Fruit fly (Drosophila melanogaster) whole organism, adult: Measurements from ENCODE around the gene Bx42.
"Not testable (repeated sequence)": the region's sequence is repeated elsewhere in the genome, so short reads cannot be mapped to it uniquely, and the experiment has no call there.

Source experiments
- CG11617 ChIP-seq: fragments of 200-800 bp; sonication (Bioruptor generic); optimal IDR thresholded peaks from 2 replicates; lab custom pipeline; 2017; ENCODE audit warnings: mild to moderate bottlenecking, missing biosample characterization, missing genetic modification reagents, missing genetic modification characterization
- CG12768 ChIP-seq: fragments of 200-800 bp; sonication (Bioruptor generic); optimal IDR thresholded peaks from 2 replicates; lab custom pipeline; 2017; ENCODE audit warnings: missing biosample characterization, missing genetic modification characterization, mild to moderate bottlenecking, moderate library complexity, missing genetic modification reagents
- CG14711 ChIP-seq: fragments of 200-800 bp; sonication (Bioruptor generic); optimal IDR thresholded peaks from 2 replicates; lab custom pipeline; 2018; ENCODE audit warnings: missing biosample characterization, mild to moderate bottlenecking, missing genetic modification characterization, moderate library complexity
- CG1620 ChIP-seq: fragments of 200-800 bp; sonication (Bioruptor generic); optimal IDR thresholded peaks from 2 replicates; lab custom pipeline; 2016; ENCODE audit warnings: missing biosample characterization, missing genetic modification characterization
- CG33017 ChIP-seq: fragments of 200-800 bp; sonication (Bioruptor generic); optimal IDR thresholded peaks from 2 replicates; lab custom pipeline; 2018; ENCODE audit warnings: missing biosample characterization, mild to moderate bottlenecking, missing genetic modification characterization, moderate library complexity
- CG5204 ChIP-seq: fragments of 200-800 bp; sonication (Bioruptor generic); optimal IDR thresholded peaks from 2 replicates; lab custom pipeline; 2016; ENCODE audit warnings: missing biosample characterization, missing genetic modification characterization
- CG7045 ChIP-seq: fragments of 200-800 bp; sonication (Bioruptor generic); optimal IDR thresholded peaks from 2 replicates; lab custom pipeline; 2017; ENCODE audit warnings: missing biosample characterization, mild to moderate bottlenecking, missing genetic modification characterization
- CG7101 ChIP-seq: fragments of 200-800 bp; sonication (Bioruptor generic); optimal IDR thresholded peaks from 2 replicates; lab custom pipeline; 2018; ENCODE audit warnings: missing biosample characterization, mild to moderate bottlenecking, missing genetic modification characterization, moderate library complexity
- Clk ChIP-seq: fragments of 200-800 bp; sonication (Bioruptor generic); optimal IDR thresholded peaks from 2 replicates; lab custom pipeline; 2017; ENCODE audit warnings: missing biosample characterization, missing genetic modification characterization
- Crg-1 ChIP-seq: fragments of 200-800 bp; sonication (Bioruptor generic); optimal IDR thresholded peaks from 2 replicates; lab custom pipeline; 2016; ENCODE audit warnings: missing biosample characterization, missing genetic modification characterization
- Hr96 ChIP-seq: fragments of 200-800 bp; sonication (Bioruptor generic); optimal IDR thresholded peaks from 2 replicates; lab custom pipeline; 2016; ENCODE audit warnings: missing biosample characterization, missing genetic modification characterization
- Mnt ChIP-seq: fragments of 200-800 bp; sonication (Bioruptor generic); optimal IDR thresholded peaks from 2 replicates; lab custom pipeline; 2016; ENCODE audit warnings: missing biosample characterization, mild to moderate bottlenecking, missing genetic modification characterization
- bab1 ChIP-seq: fragments of 200-800 bp; sonication (Bioruptor generic); optimal IDR thresholded peaks from 3 replicates; lab custom pipeline; 2019; ENCODE audit warnings: missing biosample characterization, mild to moderate bottlenecking, missing genetic modification characterization, moderate library complexity
- cic ChIP-seq: fragments of 200-800 bp; sonication (Bioruptor generic); optimal IDR thresholded peaks from 2 replicates; lab custom pipeline; 2017; ENCODE audit warnings: missing biosample characterization, mild to moderate bottlenecking, missing genetic modification characterization, moderate library complexity
- cnc ChIP-seq, 2 experiments: fragments of >200 bp; optimal IDR thresholded peaks; 2 replicates each; lab custom pipeline; 2017
- kay ChIP-seq: fragments of 200-800 bp; sonication (Bioruptor generic); peaks from one replicate; lab custom pipeline; 2016; ENCODE audit warnings: missing biosample characterization, missing genetic modification characterization, borderline replicate concordance
- ovo ChIP-seq: fragments of 200-800 bp; sonication (Bioruptor generic); optimal IDR thresholded peaks from 2 replicates; lab custom pipeline; 2016; ENCODE audit warnings: missing biosample characterization, missing genetic modification characterization
- pad ChIP-seq: fragments of 200-800 bp; sonication (Bioruptor generic); optimal IDR thresholded peaks from 3 replicates; lab custom pipeline; 2017; ENCODE audit warnings: missing biosample characterization, missing genetic modification characterization, mild to moderate bottlenecking, moderate library complexity, missing genetic modification reagents
- tj ChIP-seq: fragments of 200-800 bp; sonication (Bioruptor generic); optimal IDR thresholded peaks from 3 replicates; lab custom pipeline; 2017; ENCODE audit warnings: missing biosample characterization, mild to moderate bottlenecking, missing genetic modification characterization, moderate library complexity
- toe ChIP-seq: fragments of 200-800 bp; sonication (Bioruptor generic); optimal IDR thresholded peaks from 2 replicates; lab custom pipeline; 2016; ENCODE audit warnings: missing biosample characterization, missing genetic modification characterization

Bx42 gene

DNA sequence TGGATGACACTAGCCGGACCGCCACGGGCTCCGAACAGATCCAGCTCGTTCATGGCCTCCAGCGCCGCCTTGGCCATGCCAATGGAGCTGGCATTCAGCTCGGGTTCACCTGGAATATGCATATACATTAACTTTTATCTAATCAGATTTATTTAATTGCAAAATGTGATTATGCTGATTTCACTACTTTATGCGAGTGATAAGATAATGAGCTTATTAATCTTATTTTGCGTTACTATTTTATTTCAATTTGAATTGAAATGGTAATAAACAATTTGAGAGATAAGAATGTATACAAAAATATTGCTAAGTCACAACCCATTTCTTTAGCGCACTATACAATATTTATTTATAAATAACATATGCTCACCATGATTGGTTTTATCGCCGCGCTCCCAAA is 4.3 kb downstream of the Bx42 start:
- no peak for TF ChIP-seq CG7045
- TF ChIP-seq toe (GFP tag; lab: Kevin White, UChicago): no peak
- TF ChIP-seq bab1 (GFP tag; lab: Kevin White, UChicago): no peak
- TF ChIP-seq Hr96 (GFP tag; lab: Kevin White, UChicago): no peak
- TF ChIP-seq cnc (optimal IDR thresholded peaks at IDR 0.05; lab: Kevin White, UChicago): no peak
- no peak for TF ChIP-seq CG12768
- no peak for TF ChIP-seq CG33017
- no peak for TF ChIP-seq tj (GFP tag; lab: Kevin White, UChicago)
- TF ChIP-seq CG11617 (GFP tag; lab: Kevin White, UChicago): no peak
- no peak for TF ChIP-seq kay (GFP tag; lab: Kevin White, UChicago)
- no peak for TF ChIP-seq CG14711 (tag; lab: Kevin White, UChicago)
- TF ChIP-seq Mnt (GFP tag; lab: Kevin White, UChicago): no peak

DNA sequence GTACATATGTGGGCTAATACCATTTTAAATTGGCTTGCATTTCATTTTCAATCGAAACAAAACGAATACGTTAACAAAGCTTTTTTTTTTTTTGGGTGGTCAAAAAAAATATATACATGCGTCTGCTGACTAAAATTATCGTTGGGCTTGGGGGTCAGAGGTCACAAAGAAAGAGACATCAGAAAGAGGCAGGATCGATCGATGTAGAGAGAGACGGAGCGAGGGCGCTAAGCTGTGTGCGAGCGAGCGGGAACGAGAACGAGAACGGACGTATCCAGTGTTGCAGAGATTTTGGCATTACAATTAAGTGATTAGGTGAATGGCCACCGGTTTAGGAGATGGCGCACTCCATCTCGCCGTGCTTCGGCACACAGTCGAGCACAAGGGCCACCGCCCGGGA is 12.5 kb downstream of the Bx42 start:
- TF ChIP-seq CG33017: no peak
- TF ChIP-seq pad (GFP tag; lab: Kevin White, UChicago): no peak
- TF ChIP-seq kay (GFP tag; lab: Kevin White, UChicago): no peak
- TF ChIP-seq Mnt (GFP tag; lab: Kevin White, UChicago): no peak
- TF ChIP-seq toe (GFP tag; lab: Kevin White, UChicago): no peak
- TF ChIP-seq cnc (optimal IDR thresholded peaks at IDR 0.05; lab: Kevin White, UChicago): no peak
- no peak for TF ChIP-seq Crg-1
- no peak for TF ChIP-seq CG14711 (tag; lab: Kevin White, UChicago)
- TF ChIP-seq Clk: no peak
- TF ChIP-seq CG12768: no peak
- TF ChIP-seq cic: no peak
- TF ChIP-seq Hr96 (GFP tag; lab: Kevin White, UChicago): no peak
- no peak for TF ChIP-seq ovo (GFP tag; lab: Kevin White, UChicago)
- no peak for TF ChIP-seq CG7101
- no peak for TF ChIP-seq CG1620 (GFP tag; lab: Kevin White, UChicago)
- TF ChIP-seq bab1 (GFP tag; lab: Kevin White, UChicago): no peak
- TF ChIP-seq tj (GFP tag; lab: Kevin White, UChicago): no peak
- TF ChIP-seq CG11617 (GFP tag; lab: Kevin White, UChicago): no peak

DNA sequence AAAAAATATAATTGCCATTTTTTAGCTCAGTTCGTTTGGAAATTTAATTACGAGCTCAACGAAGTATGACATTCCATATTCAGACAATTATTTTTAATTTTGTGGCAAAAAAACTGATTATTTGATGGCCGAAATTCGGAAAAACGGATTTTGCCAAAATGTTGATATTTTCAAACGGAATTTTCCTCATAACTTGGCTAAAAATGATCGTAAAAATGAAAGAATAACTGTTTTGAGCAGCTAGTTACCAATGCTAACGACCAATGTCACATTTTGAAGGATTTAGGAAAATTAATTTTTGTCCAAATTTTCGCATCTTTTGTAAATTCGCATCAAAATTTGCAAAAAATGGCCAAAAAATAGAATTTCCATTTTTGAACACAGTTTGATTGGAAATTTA is 13.3 kb downstream of the Bx42 start:
- no peak for TF ChIP-seq kay (GFP tag; lab: Kevin White, UChicago)
- no peak for TF ChIP-seq ovo (GFP tag; lab: Kevin White, UChicago)
- TF ChIP-seq CG14711 (tag; lab: Kevin White, UChicago): no peak
- no peak for TF ChIP-seq tj (GFP tag; lab: Kevin White, UChicago)
- no peak for TF ChIP-seq toe (GFP tag; lab: Kevin White, UChicago)
- no peak for TF ChIP-seq CG12768
- no peak for TF ChIP-seq CG5204 (GFP tag; lab: Kevin White, UChicago)
- TF ChIP-seq CG1620 (GFP tag; lab: Kevin White, UChicago): no peak
- no peak for TF ChIP-seq Mnt (GFP tag; lab: Kevin White, UChicago)
- no peak for TF ChIP-seq Hr96 (GFP tag; lab: Kevin White, UChicago)
- no peak for TF ChIP-seq CG33017
- TF ChIP-seq CG7045: no peak
- no peak for TF ChIP-seq bab1 (GFP tag; lab: Kevin White, UChicago)
- TF ChIP-seq Crg-1: no peak
- no peak for TF ChIP-seq pad (GFP tag; lab: Kevin White, UChicago)
- TF ChIP-seq Clk: no peak
- TF ChIP-seq CG7101: no peak
- no peak for TF ChIP-seq cnc (optimal IDR thresholded peaks at IDR 0.05; lab: Kevin White, UChicago)
- TF ChIP-seq CG11617 (GFP tag; lab: Kevin White, UChicago): no peak

DNA sequence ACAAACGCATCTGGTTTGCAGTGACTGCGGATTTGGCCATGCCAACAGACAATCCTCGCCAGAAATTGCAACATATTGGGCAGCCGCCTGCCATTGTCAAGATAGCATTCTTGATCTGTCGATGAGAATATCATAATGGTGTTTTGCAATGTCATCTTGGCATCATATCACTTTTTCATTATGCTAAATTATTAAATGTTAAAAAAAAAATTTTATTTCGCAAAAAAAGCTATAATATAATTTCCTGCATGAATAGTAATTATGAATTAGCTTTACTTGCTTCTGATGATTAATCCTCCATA is 16.4 kb downstream of the Bx42 start:
- TF ChIP-seq CG33017 (no peak), kay (GFP tag; lab: Kevin White, UChicago) (peak; percentile 70), cic (no peak), Clk (no peak), cnc (optimal IDR thresholded peaks at IDR 0.05; lab: Kevin White, UChicago) (peak in 1 of 2 experiments; percentile 32)

DNA sequence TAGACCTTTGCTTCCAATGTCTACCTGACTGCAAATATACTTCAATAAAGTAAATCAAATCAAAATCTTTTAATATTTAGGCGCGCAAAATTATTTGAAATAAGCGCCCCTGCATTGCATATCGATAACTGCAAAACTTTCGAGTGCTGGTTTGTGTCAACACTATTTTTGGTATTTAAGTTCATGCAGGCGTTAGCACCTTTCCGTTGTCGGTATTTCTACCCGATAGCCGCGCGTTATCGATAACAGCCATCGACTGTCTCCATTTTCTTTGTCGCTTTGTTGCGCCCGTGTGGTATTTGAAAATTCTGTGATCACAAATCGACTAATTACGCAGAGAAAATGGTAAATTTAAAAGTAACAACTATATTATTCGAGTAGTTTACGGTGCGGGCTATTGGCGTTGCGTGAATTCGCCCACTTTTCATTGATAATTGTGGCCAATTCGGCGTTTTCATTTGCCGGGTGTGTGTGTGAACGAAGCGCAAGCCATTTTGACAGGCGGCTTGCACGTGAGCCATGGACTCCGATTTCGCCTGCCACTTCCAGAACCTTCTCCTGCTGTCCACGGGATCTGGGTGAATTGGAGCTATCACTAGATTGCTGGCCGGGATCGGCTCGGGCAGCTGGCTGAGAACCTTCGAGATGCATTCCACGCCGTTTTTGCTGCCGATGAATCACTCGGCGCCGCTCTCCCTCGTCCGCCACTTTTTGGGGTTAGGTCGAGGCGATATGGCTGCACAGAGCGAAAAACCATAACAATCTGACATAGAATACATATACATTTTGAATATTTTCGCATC is 16.9 kb downstream of the Bx42 start, which contains the start of gene CCT2:
Gene CCT2 (plus strand): TSS at position 260 of the 803 bp plus-strand sequence.
- no peak for TF ChIP-seq Hr96 (GFP tag; lab: Kevin White, UChicago)
- TF ChIP-seq bab1 (GFP tag; lab: Kevin White, UChicago): peak; percentile 55
- no peak for TF ChIP-seq CG12768
- peak; percentile 12 for TF ChIP-seq CG7101
- TF ChIP-seq pad (GFP tag; lab: Kevin White, UChicago): no peak
- TF ChIP-seq CG1620 (GFP tag; lab: Kevin White, UChicago): no peak
- no peak for TF ChIP-seq Crg-1
- TF ChIP-seq CG5204 (GFP tag; lab: Kevin White, UChicago): no peak
- peak; percentile 82 for TF ChIP-seq kay (GFP tag; lab: Kevin White, UChicago)
- TF ChIP-seq Mnt (GFP tag; lab: Kevin White, UChicago): peak; percentile 78
- peak; percentile 4 for TF ChIP-seq tj (GFP tag; lab: Kevin White, UChicago)
- no peak for TF ChIP-seq CG33017
- no peak for TF ChIP-seq cnc (optimal IDR thresholded peaks at IDR 0.05; lab: Kevin White, UChicago)
- no peak for TF ChIP-seq Clk
- TF ChIP-seq CG14711 (tag; lab: Kevin White, UChicago): peak; percentile 21
- TF ChIP-seq CG11617 (GFP tag; lab: Kevin White, UChicago): peak; percentile 12
- TF ChIP-seq CG7045: no peak
- no peak for TF ChIP-seq cic
- no peak for TF ChIP-seq toe (GFP tag; lab: Kevin White, UChicago)
- no peak for TF ChIP-seq ovo (GFP tag; lab: Kevin White, UChicago)

DNA sequence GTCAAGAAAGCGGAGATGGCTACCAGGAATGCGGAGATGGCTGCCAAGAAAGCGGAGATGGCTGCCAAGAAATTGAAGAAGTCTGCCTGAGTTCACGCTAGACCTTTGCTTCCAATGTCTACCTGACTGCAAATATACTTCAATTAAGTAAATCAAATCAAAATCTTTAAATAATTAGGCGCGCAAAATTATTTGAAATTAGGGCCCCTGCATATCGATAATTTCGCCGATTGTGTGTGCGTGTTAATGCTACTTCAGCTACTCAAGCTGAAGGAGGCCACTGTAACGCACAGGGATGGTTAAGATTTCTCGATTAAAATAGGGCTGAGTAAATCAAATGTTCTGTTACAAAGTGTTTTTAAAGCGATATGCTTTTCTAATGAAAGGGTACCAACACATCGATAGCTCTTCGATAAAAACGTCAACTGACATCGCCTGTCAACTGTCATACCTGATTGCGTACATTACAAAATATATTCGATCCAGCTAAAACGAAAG is 18.4 kb downstream of the Bx42 start, which contains the start of gene CG6999:
Gene CG6999 (plus strand): TSS at position 448 of the 498 bp plus-strand sequence.
- TF ChIP-seq CG7101; tj (GFP tag; lab: Kevin White, UChicago); ovo (GFP tag; lab: Kevin White, UChicago): not testable (repeated sequence)
